Worm (Caenorhabditis elegans) whole organism, L2 larva: ENCODE data around the gene C02F5.3.

Experiments
- C34F6.9 ChIP-seq: fragments of 150-350 bp; optimal IDR thresholded peaks from 2 replicates; lab custom pipeline; 2014; ENCODE audit warnings: missing biosample characterization, missing genetic modification characterization
- F13H6.1 ChIP-seq: sonication (generic microtip); optimal IDR thresholded peaks from 2 replicates; lab custom pipeline; 2016; ENCODE audit warnings: missing genetic modification characterization, missing compliant biosample characterization
- R02D3.7 ChIP-seq: fragments of 150-350 bp; optimal IDR thresholded peaks from 2 replicates; lab custom pipeline; 2014; ENCODE audit warnings: missing biosample characterization, missing genetic modification characterization
- alr-1 ChIP-seq: fragments of 150-350 bp; optimal IDR thresholded peaks from 2 replicates; lab custom pipeline; 2014; ENCODE audit warnings: missing biosample characterization, missing genetic modification characterization
- aly-2 ChIP-seq: fragments of 150-350 bp; optimal IDR thresholded peaks from 2 replicates; lab custom pipeline; 2014; ENCODE audit warnings: missing biosample characterization, missing genetic modification characterization
- ama-1 ChIP-seq: fragments of 150-350 bp; optimal IDR thresholded peaks from 2 replicates; lab custom pipeline; 2018; ENCODE audit warnings: inconsistent platforms
- blmp-1 ChIP-seq: sonication (generic microtip); optimal IDR thresholded peaks from 2 replicates; lab custom pipeline; 2017; ENCODE audit warnings: missing genetic modification characterization, mild to moderate bottlenecking, missing compliant biosample characterization, antibody characterized with exemption, moderate library complexity; ENCODE audit not compliant: insufficient read depth
- ceh-16 ChIP-seq: fragments of 150-350 bp; optimal IDR thresholded peaks from 2 replicates; lab custom pipeline; 2014; ENCODE audit warnings: missing biosample characterization, missing genetic modification characterization
- ceh-82 ChIP-seq: fragments of 150-350 bp; optimal IDR thresholded peaks from 2 replicates; lab custom pipeline; 2014; ENCODE audit warnings: missing biosample characterization, missing genetic modification characterization
- crh-2 ChIP-seq: sonication (generic microtip); optimal IDR thresholded peaks from 2 replicates; lab custom pipeline; 2017; ENCODE audit warnings: missing biosample characterization, missing genetic modification characterization
- egl-27 ChIP-seq: sonication (generic microtip); optimal IDR thresholded peaks from 3 replicates; lab custom pipeline; 2017; ENCODE audit warnings: missing biosample characterization, missing genetic modification reagents, missing genetic modification characterization
- elt-1 ChIP-seq: fragments of 150-350 bp; optimal IDR thresholded peaks from 2 replicates; lab custom pipeline; 2014; ENCODE audit warnings: missing biosample characterization, missing genetic modification characterization
- elt-3 ChIP-seq: sonication (generic microtip); optimal IDR thresholded peaks from 2 replicates; lab custom pipeline; 2017; ENCODE audit warnings: missing biosample characterization, missing genetic modification characterization
- fos-1 ChIP-seq: fragments of 150-350 bp; optimal IDR thresholded peaks from 2 replicates; lab custom pipeline; 2014; ENCODE audit warnings: missing biosample characterization, missing genetic modification characterization
- gmeb-1 ChIP-seq: fragments of 150-350 bp; optimal IDR thresholded peaks from 2 replicates; lab custom pipeline; 2014; ENCODE audit warnings: missing biosample characterization, missing genetic modification characterization
- lin-13 ChIP-seq: fragments of 150-350 bp; optimal IDR thresholded peaks from 2 replicates; lab custom pipeline; 2014; ENCODE audit warnings: missing biosample characterization, missing genetic modification reagents, missing genetic modification characterization
- lin-39 ChIP-seq: fragments of 150-350 bp; optimal IDR thresholded peaks from 2 replicates; lab custom pipeline; 2014; ENCODE audit warnings: missing biosample characterization, missing genetic modification reagents, missing genetic modification characterization
- lsy-2 ChIP-seq, 2 experiments: fragments of 150-350 bp in 1 of 2; sonication (generic microtip) in 1 of 2; optimal IDR thresholded peaks; 2 replicates each; lab custom pipeline; 2014 to 2017; ENCODE audit warnings: missing biosample characterization in 2 of 2, missing genetic modification characterization in 2 of 2
- mab-5 ChIP-seq: fragments of 150-350 bp; optimal IDR thresholded peaks from 2 replicates; lab custom pipeline; 2014; ENCODE audit warnings: missing biosample characterization, missing genetic modification characterization
- mbf-1 ChIP-seq: sonication (generic microtip); optimal IDR thresholded peaks from 2 replicates; lab custom pipeline; 2017; ENCODE audit warnings: missing biosample characterization, missing genetic modification characterization
- mdl-1 ChIP-seq, 2 experiments: fragments of 150-350 bp in 1 of 2; sonication (generic microtip) in 1 of 2; optimal IDR thresholded peaks; 2 replicates each; lab custom pipeline; 2017; ENCODE audit warnings: missing biosample characterization in 2 of 2, missing genetic modification characterization in 2 of 2
- nhr-10 ChIP-seq: sonication (generic microtip); optimal IDR thresholded peaks from 2 replicates; lab custom pipeline; 2017; ENCODE audit warnings: missing biosample characterization, missing genetic modification characterization
- nhr-11 ChIP-seq: fragments of 150-350 bp; optimal IDR thresholded peaks from 2 replicates; lab custom pipeline; 2014; ENCODE audit warnings: missing biosample characterization, missing genetic modification characterization
- nhr-12 ChIP-seq: fragments of 150-350 bp; optimal IDR thresholded peaks from 2 replicates; lab custom pipeline; 2014; ENCODE audit warnings: missing biosample characterization, missing genetic modification characterization
- nhr-129 ChIP-seq: fragments of 150-350 bp; optimal IDR thresholded peaks from 2 replicates; lab custom pipeline; 2014; ENCODE audit warnings: missing biosample characterization, missing genetic modification characterization
- nhr-21 ChIP-seq: fragments of 150-350 bp; optimal IDR thresholded peaks from 2 replicates; lab custom pipeline; 2014; ENCODE audit warnings: missing biosample characterization, missing genetic modification characterization
- nhr-23 ChIP-seq: fragments of 150-350 bp; optimal IDR thresholded peaks from 2 replicates; lab custom pipeline; 2014; ENCODE audit warnings: missing biosample characterization, missing genetic modification reagents, missing genetic modification characterization
- nhr-237 ChIP-seq: fragments of 150-350 bp; optimal IDR thresholded peaks from 2 replicates; lab custom pipeline; 2014; ENCODE audit warnings: missing biosample characterization, missing genetic modification characterization
- nhr-25 ChIP-seq: fragments of 150-350 bp; sonication (generic microtip); optimal IDR thresholded peaks from 3 replicates; lab custom pipeline; 2014; ENCODE audit warnings: missing biosample characterization, missing genetic modification characterization
- nhr-6 ChIP-seq: fragments of 150-350 bp; optimal IDR thresholded peaks from 2 replicates; lab custom pipeline; 2014; ENCODE audit warnings: missing biosample characterization, missing genetic modification characterization
- nhr-77 ChIP-seq: fragments of 150-350 bp; optimal IDR thresholded peaks from 2 replicates; lab custom pipeline; 2014; ENCODE audit warnings: missing biosample characterization, missing genetic modification characterization
- sem-4 ChIP-seq: fragments of 150-350 bp; optimal IDR thresholded peaks from 2 replicates; lab custom pipeline; 2014; ENCODE audit warnings: missing biosample characterization, missing genetic modification reagents, missing genetic modification characterization
- sma-9 ChIP-seq, 2 experiments: fragments of 150-350 bp in 1 of 2; sonication (generic microtip) in 1 of 2; optimal IDR thresholded peaks; 2 replicates each; lab custom pipeline; 2014 to 2016; ENCODE audit warnings: missing genetic modification characterization in 2 of 2, mild to moderate bottlenecking in 1 of 2, missing biosample characterization in 1 of 2, missing compliant biosample characterization in 1 of 2, missing genetic modification reagents in 1 of 2, moderate library complexity in 1 of 2
- snpc-4 ChIP-seq: fragments of 150-350 bp; optimal IDR thresholded peaks from 2 replicates; lab custom pipeline; 2014; ENCODE audit warnings: missing biosample characterization, missing genetic modification characterization
- unc-55 ChIP-seq: fragments of 150-350 bp; sonication (generic microtip); optimal IDR thresholded peaks from 3 replicates; lab custom pipeline; 2014; ENCODE audit warnings: missing biosample characterization, missing genetic modification reagents, missing genetic modification characterization
- unc-62 ChIP-seq: fragments of 150-350 bp; optimal IDR thresholded peaks from 2 replicates; lab custom pipeline; 2014; ENCODE audit warnings: missing biosample characterization, missing genetic modification reagents, missing genetic modification characterization
- zag-1 ChIP-seq: fragments of 150-350 bp; optimal IDR thresholded peaks from 2 replicates; lab custom pipeline; 2014; ENCODE audit warnings: missing biosample characterization, missing genetic modification characterization
- ztf-1 ChIP-seq: fragments of 200-800 bp; sonication (Bioruptor generic); conservative IDR thresholded peaks from 2 replicates; pipeline ENCODE4 v1.3.6; 2022; ENCODE audit warnings: missing genetic modification characterization, missing compliant biosample characterization
- ztf-11 ChIP-seq: sonication (generic microtip); optimal IDR thresholded peaks from 2 replicates; lab custom pipeline; 2017; ENCODE audit warnings: missing biosample characterization, missing genetic modification characterization

Gene C02F5.3

DNA sequence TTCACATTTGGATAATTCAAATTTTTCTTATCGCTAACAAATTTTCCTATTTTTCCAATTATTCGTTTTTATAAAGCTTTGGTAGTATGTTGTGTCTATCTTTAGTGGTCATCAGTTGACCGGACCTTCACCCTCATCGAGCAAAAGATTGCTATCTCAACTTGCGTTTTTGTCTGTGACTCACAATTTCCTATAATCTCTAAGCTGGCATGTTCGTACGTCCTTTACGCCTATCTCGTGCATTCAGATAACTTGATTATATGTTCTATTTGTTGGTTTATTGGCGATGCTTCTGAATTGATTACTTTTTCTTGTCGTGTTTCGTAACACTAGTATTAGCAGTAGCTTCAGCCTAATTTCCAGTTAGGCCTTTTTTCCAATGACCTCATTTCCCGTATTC lies 33.9 kb downstream of the C02F5.3 start:
- TF ChIP-seq sem-4 (tag; lab: Kevin White, UChicago) = no peak
- no peak for TF ChIP-seq nhr-25
- TF ChIP-seq mbf-1 (tag; lab: Kevin White, UChicago) = no peak
- TF ChIP-seq ama-1 (lab: Kevin White, UChicago) = no peak
- no peak for TF ChIP-seq blmp-1 (tag; lab: Kevin White, UChicago)
- TF ChIP-seq F13H6.1 (tag; lab: Kevin White, UChicago) = no peak
- TF ChIP-seq egl-27 = no peak
- no peak for TF ChIP-seq unc-62
- no peak for TF ChIP-seq nhr-237 (tag; lab: Kevin White, UChicago)

DNA sequence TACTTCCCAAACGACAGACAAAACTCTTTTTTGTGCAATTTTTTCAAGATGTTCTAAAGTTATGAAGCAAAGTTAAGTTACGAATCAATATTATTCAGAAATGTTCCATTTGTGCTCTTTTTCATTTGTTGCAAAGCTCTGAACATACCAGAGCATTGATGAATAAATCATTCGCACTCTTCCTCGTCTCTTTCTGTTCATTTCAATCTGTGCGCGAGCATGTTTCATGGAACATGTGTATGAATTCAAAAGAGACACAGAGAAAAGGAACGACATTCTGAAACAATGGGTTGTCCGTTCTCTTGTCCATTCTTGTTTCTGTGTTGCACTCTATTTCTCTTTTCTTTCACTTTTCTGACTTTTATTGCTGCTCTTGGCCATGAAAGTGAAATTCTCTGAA lies 34.7 kb downstream of the C02F5.3 start:
- TF ChIP-seq mab-5 (no peak), C34F6.9 (tag; lab: Kevin White, UChicago) (peak; percentile 1), ama-1 (lab: Kevin White, UChicago) (no peak)

DNA sequence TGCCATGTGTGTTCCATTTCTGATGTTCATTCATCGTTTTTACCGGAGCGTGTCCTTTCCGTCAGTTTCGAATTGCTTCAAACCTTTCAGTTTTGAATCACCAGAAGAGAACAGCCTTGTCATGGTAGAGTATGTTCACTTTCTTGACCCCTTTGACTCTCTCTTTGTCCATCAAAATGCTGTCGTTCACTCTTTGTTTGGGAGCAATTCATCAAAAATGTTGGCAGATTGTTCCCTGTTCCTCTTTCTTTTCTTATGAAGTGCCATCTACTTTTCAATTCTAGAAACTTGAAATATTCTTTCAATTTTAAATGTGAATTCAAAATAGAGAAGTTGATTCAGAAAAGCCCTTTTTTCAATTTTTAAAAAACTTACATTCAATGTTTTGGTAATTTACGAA lies 35.6 kb downstream of the C02F5.3 start:
- TF ChIP-seq ama-1 (lab: Kevin White, UChicago) (no peak), nhr-21 (no peak), unc-55 (GFP tag; lab: Kevin White, UChicago) (peak; percentile 33), lin-39 (no peak)

DNA sequence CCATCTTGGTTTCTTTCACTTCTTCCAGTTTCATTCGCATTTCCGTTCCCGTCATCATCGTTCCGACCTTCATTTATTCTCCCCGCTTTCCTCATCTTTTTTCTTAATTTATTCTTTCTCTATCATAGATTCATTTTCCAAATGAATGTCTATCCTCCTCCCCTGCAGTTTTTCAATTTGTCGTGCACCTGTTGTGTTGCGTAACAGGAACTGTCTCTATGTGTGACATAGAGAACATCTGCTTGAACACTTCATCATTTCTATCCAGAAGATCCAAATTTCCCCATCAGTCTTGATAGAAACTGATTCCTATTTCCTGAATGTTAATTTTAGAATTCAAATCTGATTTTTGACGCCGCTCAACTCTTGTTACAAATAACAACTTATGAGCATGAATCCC lies 37.8 kb downstream of the C02F5.3 start:
- TF ChIP-seq nhr-6 (tag; lab: Kevin White, UChicago) (no peak), lin-13 (GFP tag; lab: Kevin White, UChicago) (no peak), unc-62 (no peak), fos-1 (tag; lab: Kevin White, UChicago) (no peak), nhr-11 (no peak), nhr-129 (tag; lab: Kevin White, UChicago) (no peak), lsy-2 (tag; optimal IDR thresholded peaks at IDR 0.05; lab: Kevin White, UChicago) (no peak), elt-3 (tag; lab: Kevin White, UChicago) (no peak), zag-1 (tag; lab: Kevin White, UChicago) (no peak), C34F6.9 (tag; lab: Kevin White, UChicago) (no peak), nhr-23 (tag; lab: Kevin White, UChicago) (no peak), elt-1 (tag; lab: Kevin White, UChicago) (no peak), unc-55 (GFP tag; lab: Kevin White, UChicago) (no peak), nhr-10 (tag; lab: Kevin White, UChicago) (no peak)
- TF ChIP-seq, all 48 proteins: peak for 0

DNA sequence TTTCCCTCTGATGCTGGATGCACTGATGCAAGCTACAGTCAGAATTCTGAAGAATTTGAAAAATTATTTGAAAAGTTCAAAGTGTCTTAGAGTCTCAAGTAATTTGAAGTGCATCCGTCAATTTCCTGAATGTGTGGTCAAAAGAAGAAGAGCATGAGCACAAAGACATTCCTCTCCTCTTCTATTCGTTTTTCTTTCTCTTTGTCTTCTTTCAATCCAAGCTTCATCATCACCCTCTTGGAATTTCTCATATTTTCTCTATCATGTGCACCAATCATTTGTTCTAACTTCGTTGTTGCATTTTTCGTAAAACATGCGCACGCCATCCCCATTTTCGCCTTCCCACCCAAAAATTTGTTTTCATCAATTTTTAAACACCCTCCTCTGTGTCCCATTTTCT lies 40.3 kb downstream of the C02F5.3 start:
- TF ChIP-seq unc-55 (GFP tag; lab: Kevin White, UChicago) (peak; percentile 42), lsy-2 (tag; optimal IDR thresholded peaks at IDR 0.05; lab: Kevin White, UChicago) (no peak)

DNA sequence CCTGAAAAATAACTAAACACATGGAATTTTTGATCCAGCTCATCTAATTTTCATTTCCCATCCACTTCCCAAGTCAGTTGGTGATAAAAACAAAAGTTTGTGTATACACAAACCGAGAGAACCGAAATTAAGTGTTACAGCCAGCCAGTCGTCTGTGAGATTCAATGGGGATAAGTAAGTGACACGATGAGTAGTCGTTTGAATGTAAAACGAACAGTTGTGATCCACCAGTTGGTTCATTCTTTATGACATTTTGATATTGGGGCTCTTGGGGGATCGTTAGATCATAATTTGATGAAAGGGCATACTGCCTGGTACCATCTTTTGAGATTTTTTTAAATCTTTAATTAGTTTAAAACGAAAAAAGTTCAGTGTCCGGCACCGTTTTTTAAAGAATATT lies 41.1 kb downstream of the C02F5.3 start:
- no peak for TF ChIP-seq nhr-21
- no peak for TF ChIP-seq unc-62
- no peak for TF ChIP-seq ztf-1
- no peak for TF ChIP-seq snpc-4 (tag; lab: Kevin White, UChicago)
- no peak for TF ChIP-seq mdl-1 (tag; optimal IDR thresholded peaks at IDR 0.05; lab: Kevin White, UChicago)
- TF ChIP-seq nhr-77 = no peak
- TF ChIP-seq elt-1 (tag; lab: Kevin White, UChicago) = no peak
- no peak for TF ChIP-seq sma-9 (GFP tag; optimal IDR thresholded peaks at IDR 0.05; lab: Kevin White, UChicago)
- TF ChIP-seq sma-9 (tag; optimal IDR thresholded peaks at IDR 0.05; lab: Kevin White, UChicago) = no peak
- TF ChIP-seq nhr-23 (tag; lab: Kevin White, UChicago) = no peak
- TF ChIP-seq nhr-6 (tag; lab: Kevin White, UChicago) = no peak
- TF ChIP-seq egl-27 = no peak

DNA sequence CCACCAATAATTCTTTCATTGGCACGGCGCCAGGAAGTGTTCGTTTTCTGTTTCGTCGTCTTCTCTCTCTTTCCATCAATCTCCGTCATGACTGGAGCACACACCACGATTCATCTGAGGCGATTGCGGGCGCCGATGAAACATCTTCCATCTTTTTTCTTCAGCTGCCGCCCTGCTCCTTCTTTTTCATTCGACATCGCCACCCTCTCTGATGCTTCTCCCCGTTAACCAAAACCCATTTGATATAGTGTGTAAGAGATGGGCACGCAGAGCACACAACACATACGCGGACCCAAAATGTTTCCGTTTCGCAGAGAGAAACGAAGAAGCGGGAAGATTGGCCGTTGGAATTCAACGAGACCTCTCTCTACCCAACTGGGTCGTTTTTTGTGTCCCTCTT lies 41.8 kb downstream of the C02F5.3 start:
- TF ChIP-seq ztf-11 (tag; lab: Kevin White, UChicago) (no peak), unc-55 (GFP tag; lab: Kevin White, UChicago) (no peak), mab-5 (peak; percentile 74), gmeb-1 (no peak), nhr-11 (no peak), crh-2 (tag; lab: Kevin White, UChicago) (no peak), aly-2 (tag; lab: Kevin White, UChicago) (no peak), ceh-16 (tag; lab: Kevin White, UChicago) (no peak), alr-1 (tag; lab: Kevin White, UChicago) (no peak), nhr-25 (no peak), nhr-21 (no peak), nhr-6 (tag; lab: Kevin White, UChicago) (no peak), sma-9 (GFP tag; optimal IDR thresholded peaks at IDR 0.05; lab: Kevin White, UChicago) (no peak), sma-9 (tag; optimal IDR thresholded peaks at IDR 0.05; lab: Kevin White, UChicago) (no peak), F13H6.1 (tag; lab: Kevin White, UChicago) (peak; percentile 61), ztf-1 (no peak), ceh-82 (tag; lab: Kevin White, UChicago) (no peak), ama-1 (lab: Kevin White, UChicago) (no peak), lsy-2 (tag; optimal IDR thresholded peaks at IDR 0.05; lab: Kevin White, UChicago) (peak in 1 of 2 experiments; percentile 49), R02D3.7 (tag; lab: Kevin White, UChicago) (no peak), nhr-23 (tag; lab: Kevin White, UChicago) (no peak), nhr-12 (no peak), snpc-4 (tag; lab: Kevin White, UChicago) (no peak), nhr-77 (no peak), blmp-1 (tag; lab: Kevin White, UChicago) (no peak), mbf-1 (tag; lab: Kevin White, UChicago) (no peak)
